Worm (Caenorhabditis elegans) whole organism, young adult: ENCODE measurements around the gene ZK105.3.

Experiments used
- F10E7.11 ChIP-seq: sonication (generic microtip); optimal IDR thresholded peaks from 2 replicates; lab custom pipeline; 2017; ENCODE audit warnings: mild to moderate bottlenecking, missing genetic modification characterization, moderate library complexity, missing compliant biosample characterization
- F49E8.2 ChIP-seq: sonication (generic microtip); optimal IDR thresholded peaks from 3 replicates; lab custom pipeline; 2017; ENCODE audit warnings: missing genetic modification characterization, mild to moderate bottlenecking, missing compliant biosample characterization, antibody characterized with exemption, moderate library complexity; ENCODE audit not compliant: insufficient read depth
- F55B11.4 ChIP-seq: sonication (generic microtip); optimal IDR thresholded peaks from 2 replicates; lab custom pipeline; 2016; ENCODE audit warnings: missing compliant biosample characterization, missing genetic modification characterization, borderline replicate concordance; ENCODE audit not compliant: insufficient read depth
- F57A8.1 ChIP-seq: fragments of 200-800 bp; sonication (Bioruptor generic); optimal IDR thresholded peaks from 2 replicates; lab custom pipeline; 2018; ENCODE audit warnings: mild to moderate bottlenecking, missing genetic modification characterization, moderate library complexity, missing compliant biosample characterization
- K11D2.4 ChIP-seq: fragments of 200-800 bp; sonication (Bioruptor generic); IDR thresholded peaks from 2 replicates; pipeline ENCODE4 v1.3.6; 2022; ENCODE audit warnings: missing genetic modification reagents, missing genetic modification characterization, missing compliant biosample characterization
- Y53F4B.3 ChIP-seq: fragments of 200-800 bp; sonication (Bioruptor generic); IDR thresholded peaks from 2 replicates; pipeline ENCODE4 v1.3.6; 2022; ENCODE audit warnings: missing genetic modification reagents, missing genetic modification characterization, missing compliant biosample characterization
- Y56A3A.18 ChIP-seq: fragments of 200-800 bp; sonication (Bioruptor generic); IDR thresholded peaks from 2 replicates; pipeline ENCODE4 v1.3.6; 2022; ENCODE audit warnings: missing genetic modification reagents, missing genetic modification characterization, missing compliant biosample characterization
- aptf-3 ChIP-seq: fragments of 200-800 bp; sonication (Bioruptor generic); IDR thresholded peaks from 2 replicates; pipeline ENCODE4 v1.3.6; 2022; ENCODE audit warnings: missing genetic modification characterization, missing compliant biosample characterization
- athp-1 ChIP-seq: sonication (generic microtip); optimal IDR thresholded peaks from 2 replicates; lab custom pipeline; 2017; ENCODE audit warnings: mild to moderate bottlenecking, missing genetic modification characterization, missing compliant biosample characterization
- attf-3 ChIP-seq: fragments of 200-800 bp; sonication (Bioruptor generic); conservative IDR thresholded peaks from 2 replicates; pipeline ENCODE4 v1.3.6; 2022; ENCODE audit warnings: missing genetic modification reagents, missing genetic modification characterization, missing compliant biosample characterization
- attf-5 ChIP-seq: fragments of 200-800 bp; sonication (Bioruptor generic); optimal IDR thresholded peaks from 2 replicates; lab custom pipeline; 2018; ENCODE audit warnings: mild to moderate bottlenecking, missing genetic modification characterization, missing compliant biosample characterization
- cebp-2 ChIP-seq: fragments of 200-800 bp; sonication (Bioruptor generic); IDR thresholded peaks from 2 replicates; pipeline ENCODE4 v1.3.6; 2022; ENCODE audit warnings: missing genetic modification characterization, missing compliant biosample characterization
- ceh-27 ChIP-seq: fragments of 200-800 bp; sonication (Bioruptor generic); optimal IDR thresholded peaks from 2 replicates; lab custom pipeline; 2018; ENCODE audit warnings: mild to moderate bottlenecking, missing genetic modification characterization, moderate library complexity, missing compliant biosample characterization
- ceh-91 ChIP-seq: fragments of 200-800 bp; sonication (Bioruptor generic); IDR thresholded peaks from 2 replicates; pipeline ENCODE4 v1.3.6; 2022; ENCODE audit warnings: missing genetic modification reagents, missing genetic modification characterization, missing compliant biosample characterization
- chd-7 ChIP-seq: sonication (generic microtip); optimal IDR thresholded peaks from 2 replicates; lab custom pipeline; 2016; ENCODE audit warnings: mild to moderate bottlenecking, missing genetic modification characterization, moderate library complexity, missing compliant biosample characterization
- efl-1 ChIP-seq: fragments of 150-350 bp; optimal IDR thresholded peaks from 2 replicates; lab custom pipeline; 2014; ENCODE audit warnings: missing biosample characterization, missing genetic modification reagents, missing genetic modification characterization
- egl-44 ChIP-seq: fragments of 200-800 bp; sonication (Bioruptor generic); IDR thresholded peaks from 2 replicates; pipeline ENCODE4 v1.3.6; 2022; ENCODE audit warnings: missing genetic modification reagents, missing genetic modification characterization, missing compliant biosample characterization
- hmg-1.2 ChIP-seq: fragments of 200-800 bp; sonication (Bioruptor generic); IDR thresholded peaks from 2 replicates; pipeline ENCODE4 v1.3.6; 2022; ENCODE audit warnings: missing genetic modification reagents, missing genetic modification characterization, missing compliant biosample characterization
- hmg-20 ChIP-seq: fragments of 200-800 bp; sonication (Bioruptor generic); IDR thresholded peaks from 2 replicates; pipeline ENCODE4 v1.3.6; 2022; ENCODE audit warnings: missing genetic modification reagents, missing genetic modification characterization, missing compliant biosample characterization
- lir-1 ChIP-seq: fragments of 200-800 bp; sonication (Bioruptor generic); conservative IDR thresholded peaks from 2 replicates; pipeline ENCODE4 v1.3.6; 2022; ENCODE audit warnings: missing genetic modification reagents, missing genetic modification characterization, missing compliant biosample characterization
- lsl-1 ChIP-seq: fragments of 200-800 bp; sonication (Bioruptor generic); optimal IDR thresholded peaks from 2 replicates; lab custom pipeline; 2018; ENCODE audit warnings: mild to moderate bottlenecking, missing genetic modification characterization, moderate library complexity, missing compliant biosample characterization
- nfyb-1 ChIP-seq: fragments of 200-800 bp; sonication (Bioruptor generic); IDR thresholded peaks from 2 replicates; pipeline ENCODE4 v1.3.6; 2022; ENCODE audit warnings: missing genetic modification reagents, missing genetic modification characterization, missing compliant biosample characterization
- nhr-179 ChIP-seq: sonication (generic microtip); optimal IDR thresholded peaks from 2 replicates; lab custom pipeline; 2016; ENCODE audit warnings: mild to moderate bottlenecking, missing genetic modification characterization, missing compliant biosample characterization
- nhr-27 ChIP-seq: fragments of 200-800 bp; sonication (Bioruptor generic); optimal IDR thresholded peaks from 2 replicates; lab custom pipeline; 2018; ENCODE audit warnings: mild to moderate bottlenecking, missing genetic modification characterization, moderate library complexity, missing compliant biosample characterization
- nhr-80 ChIP-seq: sonication (generic microtip); optimal IDR thresholded peaks from 2 replicates; lab custom pipeline; 2016; ENCODE audit warnings: missing genetic modification characterization, missing compliant biosample characterization
- rpc-1 ChIP-seq, 2 experiments: fragments of 150-350 bp in 1 of 2; sonication (generic microtip) in 1 of 2; optimal IDR thresholded peaks; 2 replicates each; lab custom pipeline; 2014 to 2018; ENCODE audit warnings: missing biosample characterization in 1 of 2, missing genetic modification characterization in 1 of 2, missing genetic modification reagents in 1 of 2, missing genotype in 1 of 2
- snpc-3.4 ChIP-seq: sonication (generic microtip); optimal IDR thresholded peaks from 2 replicates; lab custom pipeline; 2017; ENCODE audit warnings: missing genetic modification characterization, mild to moderate bottlenecking, missing compliant biosample characterization, antibody characterized with exemption, moderate library complexity, missing genotype, missing genetic modification reagents
- somi-1 ChIP-seq: fragments of 200-800 bp; sonication (Bioruptor generic); optimal IDR thresholded peaks from 2 replicates; lab custom pipeline; 2018; ENCODE audit warnings: mild to moderate bottlenecking, missing genetic modification characterization, missing compliant biosample characterization
- tbx-9 ChIP-seq: sonication (generic microtip); optimal IDR thresholded peaks from 2 replicates; lab custom pipeline; 2016; ENCODE audit warnings: borderline replicate concordance, missing genetic modification characterization, inconsistent platforms, missing compliant biosample characterization
- tlf-1 ChIP-seq: fragments of 200-800 bp; sonication (Bioruptor generic); optimal IDR thresholded peaks from 2 replicates; lab custom pipeline; 2018; ENCODE audit warnings: mild to moderate bottlenecking, missing genetic modification characterization, missing compliant biosample characterization
- unc-62 ChIP-seq: fragments of 150-350 bp; optimal IDR thresholded peaks from 2 replicates; lab custom pipeline; 2014; ENCODE audit warnings: missing biosample characterization, missing genetic modification reagents, missing genetic modification characterization
- zfh-2 ChIP-seq: fragments of 200-800 bp; sonication (Bioruptor generic); conservative IDR thresholded peaks from 2 replicates; pipeline ENCODE4 v1.3.6; 2022; ENCODE audit warnings: missing genetic modification reagents, missing genetic modification characterization, missing compliant biosample characterization
- ztf-22 ChIP-seq: fragments of 200-800 bp; sonication (Bioruptor generic); optimal IDR thresholded peaks from 2 replicates; lab custom pipeline; 2018; ENCODE audit warnings: mild to moderate bottlenecking, missing genetic modification characterization, moderate library complexity, missing compliant biosample characterization
- ztf-28 ChIP-seq: fragments of 200-800 bp; sonication (Bioruptor generic); IDR thresholded peaks from 2 replicates; pipeline ENCODE4 v1.3.6; 2022; ENCODE audit warnings: missing genetic modification reagents, missing genetic modification characterization, missing compliant biosample characterization

Gene ZK105.3

ce11 chrV:7686189-7686588, 10.8 kb upstream of the ZK105.3 start, which contains the start of the genes nhr-94 and nhr-152 (continued):
- TF ChIP-seq attf-3 (GFP tag; lab: Robert Waterston, UW) = no peak
- TF ChIP-seq K11D2.4 (GFP tag; lab: Robert Waterston, UW) = no peak
- TF ChIP-seq efl-1 (GFP tag; lab: Kevin White, UChicago) = no peak
- no peak for TF ChIP-seq unc-62 (GFP tag; lab: Kevin White, UChicago)

ce11 chrV:7689888-7690287, 7.1 kb upstream of the ZK105.3 start, which contains the start of gene C12D5.9:
TSS of gene C12D5.9 (minus strand) at chrV:7689988.
- TF ChIP-seq F57A8.1 (GFP tag; lab: Kevin White, UChicago) (no peak), Y53F4B.3 (no peak), F49E8.2 (tag; lab: Kevin White, UChicago) (no peak), lsl-1 (no peak), egl-44 (GFP tag; lab: Robert Waterston, UW) (no peak), athp-1 (tag; lab: Kevin White, UChicago) (no peak), tlf-1 (GFP tag; lab: Kevin White, UChicago) (no peak), ceh-27 (GFP tag; lab: Kevin White, UChicago) (no peak)

ce11 chrV:7690637-7691036, 6.3 kb upstream of the ZK105.3 start:
- TF ChIP-seq Y56A3A.18 (GFP tag; lab: Robert Waterston, UW) = no peak
- no peak for TF ChIP-seq cebp-2 (GFP tag; lab: Robert Waterston, UW)
- no peak for TF ChIP-seq ztf-28 (GFP tag; lab: Robert Waterston, UW)
- TF ChIP-seq zfh-2 (GFP tag; lab: Robert Waterston, UW) = no peak
- no peak for TF ChIP-seq nhr-80 (tag; lab: Kevin White, UChicago)
- no peak for TF ChIP-seq ztf-22 (GFP tag; lab: Kevin White, UChicago)
- no peak for TF ChIP-seq nfyb-1 (GFP tag; lab: Robert Waterston, UW)
- TF ChIP-seq F57A8.1 (GFP tag; lab: Kevin White, UChicago) = no peak
- TF ChIP-seq F55B11.4 (tag; lab: Kevin White, UChicago) = no peak
- TF ChIP-seq hmg-20 (GFP tag; lab: Robert Waterston, UW) = no peak
- TF ChIP-seq nhr-179 (tag; lab: Kevin White, UChicago) = no peak
- no peak for TF ChIP-seq hmg-1.2 (GFP tag; lab: Robert Waterston, UW)
- no peak for TF ChIP-seq attf-5 (GFP tag; lab: Kevin White, UChicago)
- TF ChIP-seq ceh-91 (GFP tag; lab: Robert Waterston, UW) = no peak
- no peak for TF ChIP-seq somi-1 (GFP tag; lab: Kevin White, UChicago)
- TF ChIP-seq lir-1 (GFP tag; lab: Robert Waterston, UW) = no peak
- no peak for TF ChIP-seq lsl-1
- TF ChIP-seq rpc-1 (optimal IDR thresholded peaks at IDR 0.05; lab: Kevin White, UChicago) = no peak
- TF ChIP-seq rpc-1 (tag; optimal IDR thresholded peaks at IDR 0.05; lab: Kevin White, UChicago) = no peak
- TF ChIP-seq nhr-27 = no peak
- TF ChIP-seq aptf-3 (GFP tag; lab: Robert Waterston, UW) = no peak

ce11 chrV:7693394-7693793, 3.5 kb upstream of the ZK105.3 start, which contains the start of gene C12D5.10:
TSS of gene C12D5.10 (minus strand) at chrV:7693494.
- TF ChIP-seq chd-7 (tag; lab: Kevin White, UChicago) (no peak), snpc-3.4 (tag; lab: Kevin White, UChicago) (no peak), F10E7.11 (no peak), nhr-80 (tag; lab: Kevin White, UChicago) (no peak), tbx-9 (tag; lab: Kevin White, UChicago) (no peak)
